Worm (Caenorhabditis elegans) whole organism, L3 larva: ENCODE results near the gene D1054.1.

Experiments
- R02D3.7 ChIP-seq: fragments of 150-350 bp; optimal IDR thresholded peaks from 2 replicates; lab custom pipeline; 2014; ENCODE audit warnings: missing biosample characterization, missing genetic modification characterization
- ZK546.5 ChIP-seq: sonication (generic microtip); optimal IDR thresholded peaks from 2 replicates; lab custom pipeline; 2017; ENCODE audit warnings: missing biosample characterization, missing genetic modification characterization
- aly-2 ChIP-seq: fragments of 150-350 bp; optimal IDR thresholded peaks from 2 replicates; lab custom pipeline; 2014; ENCODE audit warnings: missing biosample characterization, missing genetic modification characterization
- ama-1 ChIP-seq: fragments of 150-350 bp; optimal IDR thresholded peaks from 2 replicates; lab custom pipeline; 2018
- ceh-16 ChIP-seq: sonication (generic microtip); optimal IDR thresholded peaks from 2 replicates; lab custom pipeline; 2017; ENCODE audit warnings: missing biosample characterization, missing genetic modification characterization
- ceh-28 ChIP-seq: fragments of 150-350 bp; optimal IDR thresholded peaks from 2 replicates; lab custom pipeline; 2014; ENCODE audit warnings: missing biosample characterization, missing genetic modification reagents, missing genetic modification characterization
- ceh-82 ChIP-seq: fragments of 150-350 bp; optimal IDR thresholded peaks from 2 replicates; lab custom pipeline; 2014; ENCODE audit warnings: missing biosample characterization, missing genetic modification characterization
- ceh-9 ChIP-seq: sonication (generic microtip); optimal IDR thresholded peaks from 2 replicates; lab custom pipeline; 2018; ENCODE audit warnings: missing biosample characterization, missing genetic modification characterization
- egl-5 ChIP-seq: fragments of 150-350 bp; optimal IDR thresholded peaks from 2 replicates; lab custom pipeline; 2017; ENCODE audit warnings: missing biosample characterization, missing genetic modification reagents, missing genetic modification characterization, inconsistent platforms
- elt-1 ChIP-seq: fragments of 150-350 bp; optimal IDR thresholded peaks from 2 replicates; lab custom pipeline; 2014; ENCODE audit warnings: missing biosample characterization, missing genetic modification characterization
- elt-2 ChIP-seq: sonication (generic microtip); optimal IDR thresholded peaks from 2 replicates; lab custom pipeline; 2016; ENCODE audit warnings: missing genetic modification reagents, mild to moderate bottlenecking, missing genetic modification characterization, missing compliant biosample characterization
- elt-3 ChIP-seq, 3 experiments: fragments of 150-350 bp in 1 of 3; sonication (generic microtip) in 2 of 3; optimal IDR thresholded peaks; 2 replicates in 2 of 3; 4 replicates in 1 of 3; lab custom pipeline; 2014 to 2017; ENCODE audit warnings: missing biosample characterization in 3 of 3, missing genetic modification characterization in 3 of 3
- eor-1 ChIP-seq, 2 experiments: fragments of 150-350 bp; optimal IDR thresholded peaks; 2 replicates each; lab custom pipeline; 2014 to 2018; ENCODE audit warnings: missing biosample characterization in 2 of 2, missing genetic modification characterization in 2 of 2
- fkh-2 ChIP-seq: fragments of 150-350 bp; optimal IDR thresholded peaks from 2 replicates; lab custom pipeline; 2014; ENCODE audit warnings: missing biosample characterization, missing genetic modification reagents, missing genetic modification characterization
- jun-1 ChIP-seq: fragments of 150-350 bp; optimal IDR thresholded peaks from 2 replicates; lab custom pipeline; 2014; ENCODE audit warnings: missing biosample characterization, missing genetic modification reagents, missing genetic modification characterization
- lin-15B ChIP-seq: fragments of 150-350 bp; optimal IDR thresholded peaks from 2 replicates; lab custom pipeline; 2014; ENCODE audit warnings: missing biosample characterization, missing genetic modification characterization
- lin-39 ChIP-seq: fragments of 150-350 bp; optimal IDR thresholded peaks from 2 replicates; lab custom pipeline; 2018; ENCODE audit warnings: missing biosample characterization, missing genetic modification reagents, missing genetic modification characterization
- lsy-12 ChIP-seq: sonication (generic microtip); optimal IDR thresholded peaks from 2 replicates; lab custom pipeline; 2016; ENCODE audit warnings: mild to moderate bottlenecking, missing genetic modification characterization, missing compliant biosample characterization
- mdl-1 ChIP-seq: fragments of 150-350 bp; optimal IDR thresholded peaks from 2 replicates; lab custom pipeline; 2014; ENCODE audit warnings: missing biosample characterization, missing genetic modification characterization
- mml-1 ChIP-seq: fragments of 150-350 bp; sonication (generic microtip); optimal IDR thresholded peaks from 3 replicates; lab custom pipeline; 2014; ENCODE audit warnings: missing biosample characterization, missing genetic modification characterization
- nfya-1 ChIP-seq: sonication (generic microtip); optimal IDR thresholded peaks from 2 replicates; lab custom pipeline; 2017; ENCODE audit warnings: missing genetic modification characterization, mild to moderate bottlenecking, missing compliant biosample characterization, antibody characterized with exemption, moderate library complexity; ENCODE audit not compliant: insufficient read depth
- nhr-23 ChIP-seq: fragments of 150-350 bp; optimal IDR thresholded peaks from 2 replicates; lab custom pipeline; 2014; ENCODE audit warnings: missing biosample characterization, missing genetic modification reagents, missing genetic modification characterization
- nhr-237 ChIP-seq: fragments of 150-350 bp; optimal IDR thresholded peaks from 2 replicates; lab custom pipeline; 2014; ENCODE audit warnings: missing biosample characterization, missing genetic modification characterization
- nhr-25 ChIP-seq: sonication (generic microtip); optimal IDR thresholded peaks from 2 replicates; lab custom pipeline; 2017; ENCODE audit warnings: missing biosample characterization, missing genetic modification characterization
- nhr-43 ChIP-seq: sonication (generic microtip); optimal IDR thresholded peaks from 2 replicates; lab custom pipeline; 2016; ENCODE audit warnings: mild to moderate bottlenecking, missing genetic modification characterization, missing compliant biosample characterization; ENCODE audit not compliant: poor library complexity, severe bottlenecking
- nhr-67 ChIP-seq: fragments of 150-350 bp; optimal IDR thresholded peaks from 2 replicates; lab custom pipeline; 2014; ENCODE audit warnings: missing biosample characterization, missing genetic modification characterization
- nhr-76 ChIP-seq: fragments of 150-350 bp; sonication (generic microtip); optimal IDR thresholded peaks from 5 replicates; lab custom pipeline; 2014; ENCODE audit warnings: missing biosample characterization, missing genetic modification characterization
- pha-4 ChIP-seq: fragments of 150-350 bp; optimal IDR thresholded peaks from 2 replicates; lab custom pipeline; 2014; ENCODE audit warnings: missing biosample characterization, missing genetic modification reagents, missing genetic modification characterization
- pqm-1 ChIP-seq: fragments of 150-350 bp; optimal IDR thresholded peaks from 2 replicates; lab custom pipeline; 2017; ENCODE audit warnings: missing biosample characterization, missing genetic modification characterization, inconsistent platforms
- sea-2 ChIP-seq: fragments of 150-350 bp; sonication (generic microtip); optimal IDR thresholded peaks from 4 replicates; lab custom pipeline; 2014; ENCODE audit warnings: missing biosample characterization, missing genetic modification reagents, missing genetic modification characterization
- skn-1 ChIP-seq: fragments of 150-350 bp; optimal IDR thresholded peaks from 2 replicates; lab custom pipeline; 2014; ENCODE audit warnings: missing biosample characterization, missing genetic modification characterization
- snpc-4 ChIP-seq: fragments of 150-350 bp; optimal IDR thresholded peaks from 2 replicates; lab custom pipeline; 2014; ENCODE audit warnings: missing biosample characterization, missing genetic modification characterization
- tbx-2 ChIP-seq: sonication (generic microtip); optimal IDR thresholded peaks from 2 replicates; lab custom pipeline; 2016; ENCODE audit warnings: mild to moderate bottlenecking, missing genetic modification characterization, missing compliant biosample characterization
- unc-39 ChIP-seq: sonication (generic microtip); optimal IDR thresholded peaks from 4 replicates; lab custom pipeline; 2017; ENCODE audit warnings: missing biosample characterization, missing genetic modification characterization
- unc-62 ChIP-seq: fragments of 150-350 bp; sonication (generic microtip); optimal IDR thresholded peaks from 4 replicates; lab custom pipeline; 2014; ENCODE audit warnings: missing biosample characterization, missing genetic modification reagents, missing genetic modification characterization
- zag-1 ChIP-seq: fragments of 150-350 bp; optimal IDR thresholded peaks from 2 replicates; lab custom pipeline; 2014; ENCODE audit warnings: missing biosample characterization, missing genetic modification characterization
- ztf-11 ChIP-seq: fragments of 150-350 bp; optimal IDR thresholded peaks from 2 replicates; lab custom pipeline; 2014; ENCODE audit warnings: missing biosample characterization, missing genetic modification characterization
- ztf-4 ChIP-seq: fragments of 150-350 bp; optimal IDR thresholded peaks from 2 replicates; lab custom pipeline; 2014; ENCODE audit warnings: missing biosample characterization, missing genetic modification characterization

D1054.1 gene

DNA sequence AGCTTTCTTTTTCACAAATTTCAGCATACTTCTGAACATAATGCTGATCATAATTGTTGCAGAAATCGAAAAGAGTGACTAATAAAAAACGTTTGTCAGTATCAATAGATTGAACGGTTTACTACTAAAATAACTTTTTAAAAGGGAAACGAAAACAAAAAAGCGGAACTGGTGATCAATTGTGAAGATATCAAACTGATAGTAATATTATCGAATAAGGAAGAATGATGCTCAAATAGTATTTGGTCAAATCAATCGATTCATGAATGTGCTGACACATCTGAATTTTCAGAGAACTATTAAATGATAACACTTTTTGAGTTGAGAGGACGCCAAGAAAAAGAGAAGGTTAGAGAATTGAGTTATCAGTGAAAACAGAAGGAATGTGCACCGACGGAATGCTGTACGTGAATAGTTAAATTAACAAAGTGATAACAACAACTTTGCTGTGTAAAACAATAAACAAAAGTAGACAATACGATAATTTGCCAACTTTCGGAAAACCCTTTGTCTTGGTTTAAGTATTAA is 6.6 kb upstream of the D1054.1 start, which contains the start of gene D1054.5:
D1054.5 (minus strand) TSS at position 51 of the 528 bp plus-strand sequence.
- TF ChIP-seq snpc-4 (tag; lab: Kevin White, UChicago), result no peak
- peak; percentile 94 for TF ChIP-seq elt-2 (tag; lab: Kevin White, UChicago)
- peak; percentile 91 for TF ChIP-seq pqm-1 (tag; lab: Kevin White, UChicago)
- TF ChIP-seq fkh-2, result no peak
- no peak for TF ChIP-seq zag-1
- no peak for TF ChIP-seq sea-2 (GFP tag; lab: Kevin White, UChicago)
- TF ChIP-seq eor-1 (tag; optimal IDR thresholded peaks at IDR 0.05; lab: Kevin White, UChicago), result no peak
- peak; percentile 80 for TF ChIP-seq jun-1
- no peak for TF ChIP-seq lin-39 (tag; lab: Kevin White, UChicago)
- no peak for TF ChIP-seq ceh-9 (tag; lab: Kevin White, UChicago)
- TF ChIP-seq nhr-23, result no peak
- TF ChIP-seq nhr-237 (tag; lab: Kevin White, UChicago), result no peak
- no peak for TF ChIP-seq unc-39 (tag; lab: Kevin White, UChicago)
- no peak for TF ChIP-seq mml-1 (tag; lab: Kevin White, UChicago)
- no peak for TF ChIP-seq R02D3.7 (tag; lab: Kevin White, UChicago)
- peak; percentile 46 for TF ChIP-seq pha-4 (tag; lab: Kevin White, UChicago)
- no peak for TF ChIP-seq ztf-11 (tag; lab: Kevin White, UChicago)
- no peak for TF ChIP-seq egl-5
- TF ChIP-seq unc-62, result no peak
- no peak for TF ChIP-seq ama-1 (lab: Kevin White, UChicago)
- no peak for TF ChIP-seq ztf-4 (tag; lab: Kevin White, UChicago)
- no peak for TF ChIP-seq lin-15B (tag; lab: Kevin White, UChicago)
- TF ChIP-seq ceh-28 (tag; lab: Kevin White, UChicago), result peak; percentile 64
- no peak for TF ChIP-seq elt-1 (tag; lab: Kevin White, UChicago)

ce11 chrV:10773216-10773615 is 3.2 kb upstream of the D1054.1 start:
- no peak for TF ChIP-seq eor-1 (tag; optimal IDR thresholded peaks at IDR 0.05; lab: Kevin White, UChicago)
- no peak for TF ChIP-seq nhr-25 (tag; lab: Kevin White, UChicago)
- no peak for TF ChIP-seq skn-1 (tag; lab: Kevin White, UChicago)
- TF ChIP-seq ceh-16 (tag; lab: Kevin White, UChicago), result no peak
- no peak for TF ChIP-seq mml-1 (tag; lab: Kevin White, UChicago)
- no peak for TF ChIP-seq tbx-2 (tag; lab: Kevin White, UChicago)
- no peak for TF ChIP-seq nhr-67
- no peak for TF ChIP-seq nhr-23
- no peak for TF ChIP-seq ZK546.5 (tag; lab: Kevin White, UChicago)
- no peak for TF ChIP-seq nhr-237 (tag; lab: Kevin White, UChicago)
- no peak for TF ChIP-seq pha-4 (tag; lab: Kevin White, UChicago)
- no peak for TF ChIP-seq nhr-76
- no peak for TF ChIP-seq lsy-12 (tag; lab: Kevin White, UChicago)
- no peak for TF ChIP-seq egl-5
- TF ChIP-seq elt-2 (tag; lab: Kevin White, UChicago), result no peak
- TF ChIP-seq ceh-82 (tag; lab: Kevin White, UChicago), result no peak
- TF ChIP-seq sea-2 (GFP tag; lab: Kevin White, UChicago), result no peak
- no peak for TF ChIP-seq lin-15B (tag; lab: Kevin White, UChicago)
- TF ChIP-seq ama-1 (lab: Kevin White, UChicago), result no peak
- TF ChIP-seq ceh-9 (tag; lab: Kevin White, UChicago), result no peak

- TF ChIP-seq lin-39 (tag; lab: Kevin White, UChicago), result no peak
- TF ChIP-seq ztf-11 (tag; lab: Kevin White, UChicago), result no peak
- no peak for TF ChIP-seq mdl-1 (tag; lab: Kevin White, UChicago)
- TF ChIP-seq lin-15B (tag; lab: Kevin White, UChicago), result no peak
- no peak for TF ChIP-seq tbx-2 (tag; lab: Kevin White, UChicago)
- TF ChIP-seq elt-1 (tag; lab: Kevin White, UChicago), result no peak
- TF ChIP-seq unc-39 (tag; lab: Kevin White, UChicago), result no peak
- TF ChIP-seq nhr-43 (tag; lab: Kevin White, UChicago), result no peak
- no peak for TF ChIP-seq ama-1 (lab: Kevin White, UChicago)
- no peak for TF ChIP-seq pha-4 (tag; lab: Kevin White, UChicago)
- TF ChIP-seq aly-2 (tag; lab: Kevin White, UChicago), result no peak
- TF ChIP-seq nhr-237 (tag; lab: Kevin White, UChicago), result no peak
- no peak for TF ChIP-seq ceh-82 (tag; lab: Kevin White, UChicago)
- no peak for TF ChIP-seq elt-3 (tag; optimal IDR thresholded peaks at IDR 0.05; lab: Kevin White, UChicago)
- no peak for TF ChIP-seq sea-2 (GFP tag; lab: Kevin White, UChicago)
- TF ChIP-seq skn-1 (tag; lab: Kevin White, UChicago), result no peak
- no peak for TF ChIP-seq ceh-16 (tag; lab: Kevin White, UChicago)
- no peak for TF ChIP-seq nfya-1
- TF ChIP-seq ztf-4 (tag; lab: Kevin White, UChicago), result no peak
Observed at ce11 chrV:10771390-10771789, 1.4 kb upstream of the D1054.1 start, which contains the start of gene D1054.3. Gene D1054.3 (plus strand): TSS chrV:10771451.
